Fruit fly (Drosophila melanogaster): ENCODE measurements around the gene Polr2A.

Polr2A gene

DNA sequence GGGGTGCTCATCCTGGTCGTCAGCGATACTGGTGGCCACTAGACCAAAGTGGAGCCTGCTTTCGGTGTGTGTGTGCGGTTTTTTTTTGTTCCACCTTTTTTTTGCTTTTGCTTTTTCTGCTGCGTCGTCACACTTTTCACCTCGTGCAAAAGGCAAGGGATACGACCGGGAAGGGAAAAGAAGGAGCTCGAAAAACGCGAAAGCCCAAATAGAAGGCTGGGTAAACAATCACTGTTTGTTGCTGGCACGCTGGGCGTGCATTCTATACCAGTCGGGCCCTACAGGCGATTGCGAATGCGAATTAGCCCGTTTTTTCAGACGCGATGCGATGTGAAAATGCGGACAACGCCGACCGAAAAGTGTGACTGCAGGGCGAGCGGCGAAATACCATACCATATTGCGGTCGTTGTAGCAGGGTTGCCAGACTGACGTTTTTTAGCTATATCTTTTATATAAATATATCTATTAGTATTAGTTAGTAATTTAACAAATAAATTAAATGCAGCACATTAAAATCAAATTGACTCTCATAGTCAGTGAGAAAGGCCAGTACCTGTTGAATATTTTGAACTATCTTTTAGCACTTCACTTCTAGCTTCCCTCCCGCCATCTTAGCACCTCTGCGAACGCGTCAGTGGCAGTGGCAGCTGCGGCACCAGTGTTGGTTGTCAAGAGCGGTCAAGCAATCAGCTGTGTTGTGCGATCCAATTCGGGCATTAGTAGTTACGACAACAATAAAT, at the start of gene Polr2A, which contains the start of gene CG11699 (continued):
- TF ChIP-seq Pdp1 (GFP tag; optimal IDR thresholded peaks at IDR 0.05) = peak in 1 of 2 experiments; percentile 44
- TF ChIP-seq slbo (GFP tag; IDR thresholded peaks at IDR 0.05) = peak; percentile 62; the same call in 1 of the 2 replicates
- TF ChIP-seq Atf6 (GFP tag; IDR thresholded peaks at IDR 0.05) = no peak
- TF ChIP-seq B-H2 (GFP tag; optimal IDR thresholded peaks at IDR 0.05) = no peak
- TF ChIP-seq p53 (GFP tag; optimal IDR thresholded peaks at IDR 0.05) = no peak
- no peak for TF ChIP-seq CG11398 (GFP tag; optimal IDR thresholded peaks at IDR 0.05)
- TF ChIP-seq Deaf1 (tag; optimal IDR thresholded peaks at IDR 0.05) = peak; percentile 42
- no peak for TF ChIP-seq abd-A (tag; optimal IDR thresholded peaks at IDR 0.05)
- TF ChIP-seq CG7357 (GFP tag; IDR thresholded peaks at IDR 0.05) = no peak; the same call in 2 of the 3 replicates
- TF ChIP-seq Doc2 (GFP tag; IDR thresholded peaks at IDR 0.05) = no peak
- TF ChIP-seq hth (optimal IDR thresholded peaks at IDR 0.05) = no peak
- no peak for TF ChIP-seq CG5953 (GFP tag; IDR thresholded peaks at IDR 0.05)
- TF ChIP-seq ato (GFP tag; IDR thresholded peaks at IDR 0.05; ENCODE audit: partially characterized antibody) = no peak
- no peak for TF ChIP-seq gcm (GFP tag; optimal IDR thresholded peaks at IDR 0.05)
- no peak for TF ChIP-seq ro (GFP tag; IDR thresholded peaks at IDR 0.05)
- no peak for TF ChIP-seq CG6654 (GFP tag; optimal IDR thresholded peaks at IDR 0.05)
- peak; percentile 29 for TF ChIP-seq CG12299 (tag; optimal IDR thresholded peaks at IDR 0.05)
- TF ChIP-seq CG3847 (GFP tag; IDR thresholded peaks at IDR 0.05) = peak; percentile 67
- TF ChIP-seq ssp (GFP tag; IDR thresholded peaks at IDR 0.05) = peak; percentile 32; the same call in 1 of the 2 replicates
- TF ChIP-seq CG13296 (GFP tag; optimal IDR thresholded peaks at IDR 0.05) = peak; percentile 8
- TF ChIP-seq knrl (GFP tag; IDR thresholded peaks at IDR 0.05; ENCODE audit: partially characterized antibody) = no peak; the same call in 2 of the 3 replicates
- TF ChIP-seq CG11093 (GFP tag; IDR thresholded peaks at IDR 0.05) = no peak
- TF ChIP-seq CG16863 (GFP tag; optimal IDR thresholded peaks at IDR 0.05) = no peak
- peak; percentile 71 for TF ChIP-seq pzg (GFP tag; optimal IDR thresholded peaks at IDR 0.05)
- TF ChIP-seq Dll (GFP tag; IDR thresholded peaks at IDR 0.05; ENCODE audit: partially characterized antibody) = no peak
- TF ChIP-seq Usf (GFP tag; optimal IDR thresholded peaks at IDR 0.05) = peak; percentile 20
- TF ChIP-seq lov (optimal IDR thresholded peaks at IDR 0.05) = no peak
- no peak for TF ChIP-seq lov (GFP tag; IDR thresholded peaks at IDR 0.05)
- TF ChIP-seq CG10147 (GFP tag; optimal IDR thresholded peaks at IDR 0.05) = peak; percentile 54
- TF ChIP-seq Abd-B (GFP tag; optimal IDR thresholded peaks at IDR 0.05) = peak; percentile 25
- TF ChIP-seq nerfin-2 (GFP tag; IDR thresholded peaks at IDR 0.05; ENCODE audit: partially characterized antibody) = no peak
- TF ChIP-seq HmgD (GFP tag; optimal IDR thresholded peaks at IDR 0.05) = no peak
- no peak for TF ChIP-seq ftz-f1 (GFP tag; optimal IDR thresholded peaks at IDR 0.05)
- TF ChIP-seq CG18599 (GFP tag; optimal IDR thresholded peaks at IDR 0.05) = no peak
- TF ChIP-seq Mrtf (GFP tag; IDR thresholded peaks at IDR 0.05) = no peak
- no peak for TF ChIP-seq bowl (GFP tag; IDR thresholded peaks at IDR 0.05)
- TF ChIP-seq org-1 (GFP tag; optimal IDR thresholded peaks at IDR 0.05) = no peak
- TF ChIP-seq Gug (GFP tag; IDR thresholded peaks at IDR 0.05) = no peak
- TF ChIP-seq CG8478 (optimal IDR thresholded peaks at IDR 0.05) = no peak
- peak; percentile 39 for TF ChIP-seq CG7556 (GFP tag; optimal IDR thresholded peaks at IDR 0.05)
- TF ChIP-seq ara (GFP tag; IDR thresholded peaks at IDR 0.05) = no peak
- TF ChIP-seq H2.0 (GFP tag; IDR thresholded peaks at IDR 0.05) = no peak
- TF ChIP-seq Xbp1 (GFP tag; optimal IDR thresholded peaks at IDR 0.05) = peak; percentile 60
- TF ChIP-seq maf-S (GFP tag; optimal IDR thresholded peaks at IDR 0.05) = no peak
- no peak for TF ChIP-seq dan (GFP tag; IDR thresholded peaks at IDR 0.05)
- TF ChIP-seq CG5180 (GFP tag; optimal IDR thresholded peaks at IDR 0.05) = no peak
- TF ChIP-seq CG13424 (tag; optimal IDR thresholded peaks at IDR 0.05) = peak; percentile 60
- TF ChIP-seq chinmo (GFP tag; IDR thresholded peaks at IDR 0.05; ENCODE audit: partially characterized antibody) = no peak
- TF ChIP-seq chif (GFP tag; optimal IDR thresholded peaks at IDR 0.05) = no peak
- peak; percentile 5 for TF ChIP-seq CG8359 (GFP tag; optimal IDR thresholded peaks at IDR 0.05; ENCODE audit: borderline replicate concordance)

Measured in whole organism, embryonic.